Fruit fly (Drosophila melanogaster) S2 (cell line): ENCODE measurements around the gene NimC3.

Source experiments
- CG8478 ChIP-seq: fragments of >200 bp; optimal IDR thresholded peaks from 2 replicates; lab custom pipeline; 2018
- CTCF ChIP-seq, 2 experiments: fragments of >200 bp; optimal IDR thresholded peaks; 2 replicates each; lab custom pipeline; 2018

dm6 chr2L:13976669-13977068, 43.3 kb downstream of the NimC3 start, which contains the start of gene NimC1:
- TF ChIP-seq CTCF (optimal IDR thresholded peaks at IDR 0.05; lab: Kevin White, UChicago): no peak
- TF ChIP-seq CG8478 (lab: Kevin White, UChicago): no peak
